Worm (Caenorhabditis elegans) whole organism, L1 larva: ENCODE measurements around the gene B0244.4.

Experiments used
- aha-1 ChIP-seq: fragments of 150-350 bp; optimal IDR thresholded peaks from 2 replicates; lab custom pipeline; 2014; ENCODE audit warnings: missing biosample characterization, missing genetic modification characterization
- aly-2 ChIP-seq: fragments of 150-350 bp; optimal IDR thresholded peaks from 2 replicates; lab custom pipeline; 2014; ENCODE audit warnings: missing biosample characterization, missing genetic modification characterization
- ceh-8 ChIP-seq: fragments of 200-800 bp; sonication (Bioruptor generic); optimal IDR thresholded peaks from 2 replicates; lab custom pipeline; 2018; ENCODE audit warnings: mild to moderate bottlenecking, missing genetic modification characterization, moderate library complexity, missing compliant biosample characterization
- ces-1 ChIP-seq: fragments of 150-350 bp; optimal IDR thresholded peaks from 2 replicates; lab custom pipeline; 2014; ENCODE audit warnings: missing biosample characterization, missing genetic modification reagents, missing genetic modification characterization
- dpl-1 ChIP-seq, 3 experiments: fragments of 150-350 bp in 2 of 3; sonication (generic microtip) in 1 of 3; optimal IDR thresholded peaks; 2 replicates each; lab custom pipeline; 2014 to 2017; ENCODE audit warnings: missing biosample characterization in 3 of 3, missing genetic modification characterization in 3 of 3, missing genetic modification reagents in 3 of 3
- dsc-1 ChIP-seq: sonication (generic microtip); optimal IDR thresholded peaks from 2 replicates; lab custom pipeline; 2016; ENCODE audit warnings: mild to moderate bottlenecking, missing genetic modification characterization, missing compliant biosample characterization
- efl-1 ChIP-seq, 4 experiments: fragments of 150-350 bp; optimal IDR thresholded peaks in 3 of 4; peaks in 1 of 4; 1 replicate in 1 of 4; 2 replicates in 3 of 4; lab custom pipeline; 2014; ENCODE audit warnings: missing biosample characterization in 2 of 4, missing genetic modification characterization in 2 of 4, missing genetic modification reagents in 2 of 4
- egl-27 ChIP-seq, 2 experiments: fragments of 150-350 bp in 1 of 2; sonication (generic microtip); optimal IDR thresholded peaks; 3 replicates each; lab custom pipeline; 2017 to 2018; ENCODE audit warnings: missing biosample characterization in 2 of 2, missing genetic modification characterization in 2 of 2, missing genetic modification reagents in 2 of 2
- elt-2 ChIP-seq: sonication (generic microtip); optimal IDR thresholded peaks from 2 replicates; lab custom pipeline; 2016; ENCODE audit warnings: missing genetic modification characterization, mild to moderate bottlenecking, inconsistent platforms, missing compliant biosample characterization, missing genetic modification reagents
- elt-3 ChIP-seq, 6 experiments: fragments of 150-350 bp in 1 of 6; sonication (generic microtip); optimal IDR thresholded peaks; 2 replicates each; lab custom pipeline; 2017 to 2018; ENCODE audit warnings: missing biosample characterization in 6 of 6, missing genetic modification characterization in 6 of 6, inconsistent platforms in 1 of 6
- ets-5 ChIP-seq: fragments of 200-800 bp; sonication (Bioruptor generic); IDR thresholded peaks from 2 replicates; pipeline ENCODE4 v1.3.6; 2022; ENCODE audit warnings: missing genetic modification characterization, missing compliant biosample characterization
- fkh-8 ChIP-seq: sonication (generic microtip); optimal IDR thresholded peaks from 2 replicates; lab custom pipeline; 2016; ENCODE audit warnings: mild to moderate bottlenecking, missing genetic modification characterization, missing compliant biosample characterization
- fos-1 ChIP-seq: fragments of 150-350 bp; optimal IDR thresholded peaks from 2 replicates; lab custom pipeline; 2014; ENCODE audit warnings: missing biosample characterization, missing genetic modification characterization
- grh-1 ChIP-seq: fragments of 200-800 bp; sonication (Bioruptor generic); IDR thresholded peaks from 2 replicates; pipeline ENCODE4 v1.3.6; 2022; ENCODE audit warnings: missing genetic modification reagents, missing genetic modification characterization, missing compliant biosample characterization
- hlh-4 ChIP-seq: sonication (generic microtip); optimal IDR thresholded peaks from 2 replicates; lab custom pipeline; 2016; ENCODE audit warnings: mild to moderate bottlenecking, missing genetic modification characterization, missing compliant biosample characterization
- hpl-2 ChIP-seq: fragments of 150-350 bp; optimal IDR thresholded peaks from 2 replicates; lab custom pipeline; 2014; ENCODE audit warnings: missing biosample characterization, missing genetic modification reagents, missing genetic modification characterization
- irx-1 ChIP-seq: sonication (generic microtip); optimal IDR thresholded peaks from 2 replicates; lab custom pipeline; 2016; ENCODE audit warnings: missing genetic modification characterization, missing compliant biosample characterization
- jun-1 ChIP-seq: fragments of 150-350 bp; optimal IDR thresholded peaks from 2 replicates; lab custom pipeline; 2014; ENCODE audit warnings: missing biosample characterization, missing genetic modification reagents, missing genetic modification characterization
- lin-13 ChIP-seq: fragments of 150-350 bp; optimal IDR thresholded peaks from 2 replicates; lab custom pipeline; 2014; ENCODE audit warnings: missing biosample characterization, missing genetic modification reagents, missing genetic modification characterization
- lin-39 ChIP-seq: fragments of 150-350 bp; optimal IDR thresholded peaks from 2 replicates; lab custom pipeline; 2014; ENCODE audit warnings: missing biosample characterization, missing genetic modification reagents, missing genetic modification characterization
- mab-9 ChIP-seq: fragments of 200-800 bp; sonication (Bioruptor generic); IDR thresholded peaks from 2 replicates; pipeline ENCODE4 v1.3.6; 2022; ENCODE audit warnings: missing genetic modification reagents, missing genetic modification characterization, missing compliant biosample characterization
- nhr-11 ChIP-seq: fragments of 150-350 bp; optimal IDR thresholded peaks from 2 replicates; lab custom pipeline; 2014; ENCODE audit warnings: missing biosample characterization, missing genetic modification characterization
- nhr-12 ChIP-seq: sonication (generic microtip); optimal IDR thresholded peaks from 2 replicates; lab custom pipeline; 2017; ENCODE audit warnings: missing biosample characterization, missing genetic modification characterization
- nhr-237 ChIP-seq: fragments of 150-350 bp; optimal IDR thresholded peaks from 2 replicates; lab custom pipeline; 2014; ENCODE audit warnings: missing biosample characterization, missing genetic modification characterization
- nhr-28 ChIP-seq: fragments of 150-350 bp; optimal IDR thresholded peaks from 2 replicates; lab custom pipeline; 2014; ENCODE audit warnings: missing biosample characterization, missing genetic modification characterization
- nhr-76 ChIP-seq: sonication (generic microtip); optimal IDR thresholded peaks from 2 replicates; lab custom pipeline; 2017; ENCODE audit warnings: missing biosample characterization, missing genetic modification characterization
- nhr-85 ChIP-seq: sonication (generic microtip); peaks from one replicate; lab custom pipeline; 2016; ENCODE audit warnings: missing genetic modification characterization, inconsistent platforms, missing compliant biosample characterization
- nhr-90 ChIP-seq: sonication (generic microtip); optimal IDR thresholded peaks from 2 replicates; lab custom pipeline; 2016; ENCODE audit warnings: mild to moderate bottlenecking, missing genetic modification characterization, missing compliant biosample characterization; ENCODE audit not compliant: poor library complexity
- pag-3 ChIP-seq: sonication (generic microtip); optimal IDR thresholded peaks from 2 replicates; lab custom pipeline; 2017; ENCODE audit warnings: missing genetic modification characterization, mild to moderate bottlenecking, missing compliant biosample characterization, antibody characterized with exemption, borderline replicate concordance; ENCODE audit not compliant: insufficient read depth
- rnt-1 ChIP-seq: sonication (generic microtip); optimal IDR thresholded peaks from 2 replicates; lab custom pipeline; 2016; ENCODE audit warnings: mild to moderate bottlenecking, missing genetic modification characterization, moderate library complexity, missing compliant biosample characterization
- snpc-4 ChIP-seq: fragments of 150-350 bp; optimal IDR thresholded peaks from 2 replicates; lab custom pipeline; 2014; ENCODE audit warnings: missing biosample characterization, missing genetic modification characterization
- sox-4 ChIP-seq: sonication (generic microtip); optimal IDR thresholded peaks from 2 replicates; lab custom pipeline; 2016; ENCODE audit warnings: missing genetic modification characterization, missing compliant biosample characterization
- sptf-1 ChIP-seq: fragments of 150-350 bp; optimal IDR thresholded peaks from 2 replicates; lab custom pipeline; 2014; ENCODE audit warnings: missing biosample characterization, missing genetic modification characterization
- unc-30 ChIP-seq: sonication (generic microtip); optimal IDR thresholded peaks from 2 replicates; lab custom pipeline; 2017; ENCODE audit warnings: missing biosample characterization, missing genetic modification characterization
- unc-86 ChIP-seq: sonication (generic microtip); optimal IDR thresholded peaks from 2 replicates; lab custom pipeline; 2016; ENCODE audit warnings: missing genetic modification characterization, missing compliant biosample characterization
- vab-15 ChIP-seq: sonication (generic microtip); optimal IDR thresholded peaks from 2 replicates; lab custom pipeline; 2017; ENCODE audit warnings: missing genotype, mild to moderate bottlenecking, missing genetic modification characterization, missing compliant biosample characterization
- zag-1 ChIP-seq: fragments of 150-350 bp; optimal IDR thresholded peaks from 2 replicates; lab custom pipeline; 2014; ENCODE audit warnings: missing biosample characterization, missing genetic modification characterization
- ztf-4 ChIP-seq: fragments of 150-350 bp; optimal IDR thresholded peaks from 2 replicates; lab custom pipeline; 2014; ENCODE audit warnings: missing biosample characterization, missing genetic modification characterization

Gene B0244.4

DNA sequence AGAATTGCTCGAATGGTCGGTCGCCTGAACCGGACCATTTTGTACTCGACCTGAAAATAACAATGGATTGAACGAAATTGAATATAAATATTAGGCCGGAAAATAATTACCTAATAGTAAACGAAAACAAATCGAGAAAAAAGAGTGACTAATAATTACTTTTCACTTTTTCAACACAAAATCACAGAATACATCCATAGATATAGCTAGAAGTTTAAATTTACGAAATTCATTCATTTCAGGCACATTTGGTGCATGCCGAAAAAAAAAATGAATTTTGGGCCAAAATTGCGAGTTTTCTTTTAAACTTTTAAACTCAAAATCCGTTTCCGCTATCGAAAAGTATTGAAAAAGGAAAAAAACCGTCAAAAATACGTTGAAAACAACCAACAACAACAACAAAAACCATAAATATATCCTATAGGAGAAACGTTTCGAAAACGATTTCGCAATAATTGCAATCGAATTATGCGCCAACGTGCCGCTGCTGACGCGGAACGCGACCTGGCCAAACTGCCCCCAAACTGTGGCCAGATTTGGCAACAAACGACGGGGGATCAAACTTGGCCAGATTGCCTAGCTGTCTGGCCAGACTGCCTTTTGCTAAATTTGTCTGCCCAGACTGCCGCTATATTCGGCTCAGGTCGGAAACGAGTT is 38.1 kb downstream of the B0244.4 start, which contains the start of gene Y37B11A.3 (continued):
- TF ChIP-seq ets-5 (GFP tag; lab: Robert Waterston, UW), result no peak
- TF ChIP-seq ceh-8 (GFP tag; lab: Kevin White, UChicago), result peak; percentile 73
- TF ChIP-seq dpl-1 (GFP tag; optimal IDR thresholded peaks at IDR 0.05; lab: Kevin White, UChicago), result peak; percentile 77 to 82 (median 81)
- peak; percentile 85 to 86 for TF ChIP-seq efl-1 (optimal IDR thresholded peaks at IDR 0.05; lab: Kevin White, UChicago)
- TF ChIP-seq efl-1 (GFP tag; optimal IDR thresholded peaks at IDR 0.05 in 1 of 2; lab: Kevin White, UChicago), result peak; percentile 81 to 98
- no peak for TF ChIP-seq nhr-12
- peak; percentile 29 for TF ChIP-seq elt-2 (tag; lab: Kevin White, UChicago)
- TF ChIP-seq mab-9 (GFP tag; lab: Robert Waterston, UW), result peak; percentile 62
- peak; percentile 90 for TF ChIP-seq rnt-1
- no peak for TF ChIP-seq zag-1 (tag; lab: Kevin White, UChicago)
- TF ChIP-seq jun-1 (tag; lab: Kevin White, UChicago), result peak; percentile 67
- no peak for TF ChIP-seq nhr-76 (tag; lab: Kevin White, UChicago)
- no peak for TF ChIP-seq nhr-237 (tag; lab: Kevin White, UChicago)
- TF ChIP-seq nhr-28 (tag; lab: Kevin White, UChicago), result no peak
- TF ChIP-seq hlh-4 (tag; lab: Kevin White, UChicago), result no peak
- peak; percentile 20 for TF ChIP-seq lin-39 (tag; lab: Kevin White, UChicago)
- TF ChIP-seq nhr-90 (tag; lab: Kevin White, UChicago), result peak; percentile 75
- TF ChIP-seq fos-1 (tag; lab: Kevin White, UChicago), result no peak
- TF ChIP-seq nhr-85 (tag; lab: Kevin White, UChicago), result peak; percentile 88
- TF ChIP-seq dsc-1 (tag; lab: Kevin White, UChicago), result peak; percentile 78
- TF ChIP-seq ces-1 (GFP tag; lab: Kevin White, UChicago), result no peak
- TF ChIP-seq nhr-11 (tag; lab: Kevin White, UChicago), result no peak
- peak; percentile 81 for TF ChIP-seq fkh-8 (tag; lab: Kevin White, UChicago)
- TF ChIP-seq grh-1 (GFP tag; lab: Robert Waterston, UW), result peak; percentile 63
- peak; percentile 41 for TF ChIP-seq sox-4 (tag; lab: Kevin White, UChicago)
- TF ChIP-seq snpc-4, result peak; percentile 70
- TF ChIP-seq lin-13 (GFP tag; lab: Kevin White, UChicago), result peak; percentile 76
- TF ChIP-seq pag-3 (tag; lab: Kevin White, UChicago), result no peak
- TF ChIP-seq ztf-4 (tag; lab: Kevin White, UChicago), result no peak
- peak in 2 of 6 experiments; percentile 54 to 67 for TF ChIP-seq elt-3 (tag; optimal IDR thresholded peaks at IDR 0.05; lab: Kevin White, UChicago)
- TF ChIP-seq egl-27 (tag; optimal IDR thresholded peaks at IDR 0.05; lab: Kevin White, UChicago), result no peak
- peak; percentile 67 for TF ChIP-seq unc-86 (tag; lab: Kevin White, UChicago)
- peak; percentile 76 for TF ChIP-seq aly-2 (tag; lab: Kevin White, UChicago)

DNA sequence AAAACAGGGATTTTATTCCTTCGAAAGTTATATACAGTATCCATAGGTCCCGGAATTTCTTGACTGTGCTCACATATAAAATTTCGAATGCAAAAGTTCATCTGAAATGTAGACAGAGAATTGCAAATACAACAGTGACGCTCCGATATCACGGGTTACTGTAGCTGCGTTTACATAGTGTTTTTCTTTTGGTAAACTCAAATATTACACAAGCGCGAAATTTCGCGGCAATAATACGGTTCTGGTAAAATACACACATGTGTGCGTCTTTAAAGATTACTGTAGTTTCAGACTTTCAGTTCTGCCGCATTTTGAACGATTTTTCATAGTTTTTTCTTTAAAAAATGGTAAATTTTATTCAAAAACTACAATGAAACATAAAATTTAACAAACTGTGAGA is 43.3 kb downstream of the B0244.4 start, which contains the start of gene rev-3:
Gene rev-3 (minus strand): TSS at position 101 of the 400 bp plus-strand sequence.
- no peak for TF ChIP-seq nhr-12
- TF ChIP-seq snpc-4, result no peak
- TF ChIP-seq mab-9 (GFP tag; lab: Robert Waterston, UW), result no peak
- TF ChIP-seq hpl-2 (GFP tag; lab: Kevin White, UChicago), result no peak
- TF ChIP-seq ets-5 (GFP tag; lab: Robert Waterston, UW), result no peak
- no peak for TF ChIP-seq vab-15 (tag; lab: Kevin White, UChicago)
- TF ChIP-seq efl-1 (optimal IDR thresholded peaks at IDR 0.05; lab: Kevin White, UChicago), result no peak
- TF ChIP-seq efl-1 (GFP tag; optimal IDR thresholded peaks at IDR 0.05 in 1 of 2; lab: Kevin White, UChicago), result no peak
- TF ChIP-seq nhr-76 (tag; lab: Kevin White, UChicago), result no peak
- no peak for TF ChIP-seq lin-39 (tag; lab: Kevin White, UChicago)
- TF ChIP-seq fkh-8 (tag; lab: Kevin White, UChicago), result no peak
- no peak for TF ChIP-seq unc-30
- no peak for TF ChIP-seq sptf-1 (tag; lab: Kevin White, UChicago)
- no peak for TF ChIP-seq ceh-8 (GFP tag; lab: Kevin White, UChicago)
- TF ChIP-seq irx-1 (tag; lab: Kevin White, UChicago), result no peak
- no peak for TF ChIP-seq aha-1 (tag; lab: Kevin White, UChicago)
- no peak for TF ChIP-seq ztf-4 (tag; lab: Kevin White, UChicago)
